Worm (Caenorhabditis elegans) whole organism, L2 larva: ENCODE data around the gene lin-5.

Experiments used
- aly-2 ChIP-seq: fragments of 150-350 bp; optimal IDR thresholded peaks from 2 replicates; lab custom pipeline; 2014; ENCODE audit warnings: missing biosample characterization, missing genetic modification characterization
- ceh-82 ChIP-seq: fragments of 150-350 bp; optimal IDR thresholded peaks from 2 replicates; lab custom pipeline; 2014; ENCODE audit warnings: missing biosample characterization, missing genetic modification characterization
- egl-27 ChIP-seq: sonication (generic microtip); optimal IDR thresholded peaks from 3 replicates; lab custom pipeline; 2017; ENCODE audit warnings: missing biosample characterization, missing genetic modification reagents, missing genetic modification characterization
- fos-1 ChIP-seq: fragments of 150-350 bp; optimal IDR thresholded peaks from 2 replicates; lab custom pipeline; 2014; ENCODE audit warnings: missing biosample characterization, missing genetic modification characterization
- lin-39 ChIP-seq: fragments of 150-350 bp; optimal IDR thresholded peaks from 2 replicates; lab custom pipeline; 2014; ENCODE audit warnings: missing biosample characterization, missing genetic modification reagents, missing genetic modification characterization
- lsy-2 ChIP-seq, 2 experiments: fragments of 150-350 bp in 1 of 2; sonication (generic microtip) in 1 of 2; optimal IDR thresholded peaks; 2 replicates each; lab custom pipeline; 2014 to 2017; ENCODE audit warnings: missing biosample characterization in 2 of 2, missing genetic modification characterization in 2 of 2
- nhr-11 ChIP-seq: fragments of 150-350 bp; optimal IDR thresholded peaks from 2 replicates; lab custom pipeline; 2014; ENCODE audit warnings: missing biosample characterization, missing genetic modification characterization
- nhr-237 ChIP-seq: fragments of 150-350 bp; optimal IDR thresholded peaks from 2 replicates; lab custom pipeline; 2014; ENCODE audit warnings: missing biosample characterization, missing genetic modification characterization
- nhr-77 ChIP-seq: fragments of 150-350 bp; optimal IDR thresholded peaks from 2 replicates; lab custom pipeline; 2014; ENCODE audit warnings: missing biosample characterization, missing genetic modification characterization
- unc-39 ChIP-seq: fragments of 150-350 bp; optimal IDR thresholded peaks from 2 replicates; lab custom pipeline; 2014; ENCODE audit warnings: missing biosample characterization, missing genetic modification characterization

DNA sequence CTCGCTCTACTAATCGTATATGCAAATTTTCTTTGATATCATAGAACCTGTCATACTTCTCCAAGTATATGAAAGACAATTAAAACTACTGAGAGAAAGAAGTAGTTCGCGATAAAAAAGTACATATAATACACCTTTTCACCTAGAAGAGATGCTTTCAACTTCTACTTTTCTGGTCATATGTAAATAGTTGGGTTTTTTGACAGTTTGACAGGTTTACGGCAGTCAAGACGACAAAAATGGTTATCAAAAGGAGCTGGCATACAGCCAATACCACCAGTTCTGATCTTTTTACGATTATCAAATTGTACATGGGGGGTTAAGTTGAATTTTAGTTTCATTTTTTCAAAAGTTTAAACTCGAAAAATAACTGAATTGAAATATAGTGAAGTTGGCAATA lies 45.5 kb upstream of the lin-5 start:
- TF ChIP-seq lin-39 (tag; lab: Kevin White, UChicago), result no peak
- TF ChIP-seq ceh-82 (tag; lab: Kevin White, UChicago), result no peak
- TF ChIP-seq aly-2, result no peak
- no peak for TF ChIP-seq nhr-11 (tag; lab: Kevin White, UChicago)
- TF ChIP-seq unc-39 (tag; lab: Kevin White, UChicago), result no peak
- no peak for TF ChIP-seq nhr-77 (tag; lab: Kevin White, UChicago)
- TF ChIP-seq egl-27, result no peak
- peak; percentile 49 for TF ChIP-seq fos-1 (tag; lab: Kevin White, UChicago)
- TF ChIP-seq nhr-237, result no peak
- TF ChIP-seq lsy-2 (tag; optimal IDR thresholded peaks at IDR 0.05; lab: Kevin White, UChicago), result no peak
